Worm (Caenorhabditis elegans) whole organism, late embryonic: ENCODE measurements around the gene sas-7.

Experiments used
- C08G9.2 ChIP-seq: sonication (generic microtip); optimal IDR thresholded peaks from 2 replicates; lab custom pipeline; 2016; ENCODE audit warnings: mild to moderate bottlenecking, missing genetic modification characterization, moderate library complexity, missing compliant biosample characterization
- F13H6.1 ChIP-seq: sonication (generic microtip); optimal IDR thresholded peaks from 2 replicates; lab custom pipeline; 2016; ENCODE audit warnings: missing genetic modification characterization, missing compliant biosample characterization
- K02D7.2 ChIP-seq: sonication (generic microtip); optimal IDR thresholded peaks from 2 replicates; lab custom pipeline; 2017; ENCODE audit warnings: mild to moderate bottlenecking, missing genetic modification characterization, missing compliant biosample characterization
- K09A11.1 ChIP-seq: sonication (generic microtip); optimal IDR thresholded peaks from 2 replicates; lab custom pipeline; 2017; ENCODE audit warnings: antibody characterized with exemption, mild to moderate bottlenecking, missing genetic modification characterization, missing compliant biosample characterization; ENCODE audit not compliant: insufficient read depth
- T23F11.4 ChIP-seq: fragments of 200-800 bp; sonication (Bioruptor generic); optimal IDR thresholded peaks from 2 replicates; lab custom pipeline; 2018; ENCODE audit warnings: mild to moderate bottlenecking, missing genetic modification characterization, missing compliant biosample characterization
- Y22D7AL.16 ChIP-seq: sonication (generic microtip); optimal IDR thresholded peaks from 2 replicates; lab custom pipeline; 2016; ENCODE audit warnings: missing genetic modification characterization, missing compliant biosample characterization
- ahr-1 ChIP-seq: sonication (generic microtip); optimal IDR thresholded peaks from 2 replicates; lab custom pipeline; 2016; ENCODE audit warnings: missing genetic modification characterization, missing compliant biosample characterization
- ama-1 ChIP-seq: fragments of 150-350 bp; optimal IDR thresholded peaks from 2 replicates; lab custom pipeline; 2014
- ceh-19 ChIP-seq: fragments of 200-800 bp; sonication (Bioruptor generic); optimal IDR thresholded peaks from 2 replicates; lab custom pipeline; 2018; ENCODE audit warnings: mild to moderate bottlenecking, missing genetic modification characterization, missing compliant biosample characterization
- ceh-22 ChIP-seq: sonication (generic microtip); optimal IDR thresholded peaks from 2 replicates; lab custom pipeline; 2017; ENCODE audit warnings: missing biosample characterization, missing genetic modification characterization
- ceh-30 ChIP-seq: fragments of 150-350 bp; optimal IDR thresholded peaks from 2 replicates; lab custom pipeline; 2014; ENCODE audit warnings: missing biosample characterization, missing genetic modification characterization
- ceh-31 ChIP-seq: sonication (generic microtip); optimal IDR thresholded peaks from 2 replicates; lab custom pipeline; 2016; ENCODE audit warnings: missing genetic modification characterization, missing compliant biosample characterization
- ceh-34 ChIP-seq: sonication (generic microtip); optimal IDR thresholded peaks from 2 replicates; lab custom pipeline; 2016; ENCODE audit warnings: mild to moderate bottlenecking, missing genetic modification characterization, missing compliant biosample characterization
- ceh-48 ChIP-seq: sonication (generic microtip); optimal IDR thresholded peaks from 2 replicates; lab custom pipeline; 2016; ENCODE audit warnings: missing genetic modification characterization, inconsistent platforms, missing compliant biosample characterization
- ceh-9 ChIP-seq: sonication (generic microtip); optimal IDR thresholded peaks from 2 replicates; lab custom pipeline; 2016; ENCODE audit warnings: mild to moderate bottlenecking, missing genetic modification characterization, inconsistent platforms, missing compliant biosample characterization
- dmd-4 ChIP-seq: sonication (generic microtip); optimal IDR thresholded peaks from 2 replicates; lab custom pipeline; 2016; ENCODE audit warnings: borderline replicate concordance, missing genetic modification characterization, missing compliant biosample characterization
- dve-1 ChIP-seq: sonication (generic microtip); optimal IDR thresholded peaks from 2 replicates; lab custom pipeline; 2017; ENCODE audit warnings: antibody characterized with exemption, mild to moderate bottlenecking, missing genetic modification characterization, missing compliant biosample characterization
- elt-2 ChIP-seq: sonication (generic microtip); optimal IDR thresholded peaks from 2 replicates; lab custom pipeline; 2016; ENCODE audit warnings: missing genetic modification reagents, missing genetic modification characterization, missing compliant biosample characterization
- eyg-1 ChIP-seq: sonication (generic microtip); optimal IDR thresholded peaks from 2 replicates; lab custom pipeline; 2016; ENCODE audit warnings: missing genotype, missing genetic modification characterization, missing compliant biosample characterization
- fax-1 ChIP-seq: sonication (generic microtip); optimal IDR thresholded peaks from 2 replicates; lab custom pipeline; 2016; ENCODE audit warnings: missing genotype, missing genetic modification characterization, missing compliant biosample characterization
- fkh-10 ChIP-seq: fragments of 150-350 bp; optimal IDR thresholded peaks from 2 replicates; lab custom pipeline; 2014; ENCODE audit warnings: missing biosample characterization, missing genetic modification reagents, missing genetic modification characterization
- hlh-13 ChIP-seq: fragments of 200-800 bp; sonication (Bioruptor generic); optimal IDR thresholded peaks from 2 replicates; lab custom pipeline; 2018; ENCODE audit warnings: mild to moderate bottlenecking, missing genetic modification characterization, missing compliant biosample characterization
- hlh-15 ChIP-seq: sonication (generic microtip); optimal IDR thresholded peaks from 2 replicates; lab custom pipeline; 2016; ENCODE audit warnings: missing genetic modification characterization, missing compliant biosample characterization
- hlh-30 ChIP-seq: sonication (generic microtip); optimal IDR thresholded peaks from 2 replicates; lab custom pipeline; 2017; ENCODE audit warnings: antibody characterized with exemption, missing genetic modification characterization, missing compliant biosample characterization; ENCODE audit not compliant: insufficient read depth
- hlh-6 ChIP-seq: sonication (generic microtip); optimal IDR thresholded peaks from 2 replicates; lab custom pipeline; 2016; ENCODE audit warnings: missing genotype, missing genetic modification characterization, missing compliant biosample characterization
- lin-11 ChIP-seq: fragments of 200-800 bp; sonication (Bioruptor generic); optimal IDR thresholded peaks from 2 replicates; lab custom pipeline; 2018; ENCODE audit warnings: mild to moderate bottlenecking, missing genetic modification characterization, missing compliant biosample characterization
- madf-2 ChIP-seq: sonication (generic microtip); optimal IDR thresholded peaks from 2 replicates; lab custom pipeline; 2017; ENCODE audit warnings: missing genetic modification characterization, missing compliant biosample characterization
- mec-3 ChIP-seq: sonication (generic microtip); optimal IDR thresholded peaks from 2 replicates; lab custom pipeline; 2016; ENCODE audit warnings: borderline replicate concordance, missing genetic modification characterization, missing compliant biosample characterization
- nfya-1 ChIP-seq: sonication (generic microtip); optimal IDR thresholded peaks from 2 replicates; lab custom pipeline; 2017; ENCODE audit warnings: missing genetic modification characterization, mild to moderate bottlenecking, missing compliant biosample characterization, antibody characterized with exemption, moderate library complexity
- nhr-11 ChIP-seq: fragments of 150-350 bp; optimal IDR thresholded peaks from 2 replicates; lab custom pipeline; 2014; ENCODE audit warnings: missing biosample characterization, missing genetic modification characterization
- nhr-232 ChIP-seq: sonication (generic microtip); optimal IDR thresholded peaks from 2 replicates; lab custom pipeline; 2016; ENCODE audit warnings: missing genetic modification characterization, missing compliant biosample characterization
- npax-4 ChIP-seq: sonication (generic microtip); optimal IDR thresholded peaks from 2 replicates; lab custom pipeline; 2016; ENCODE audit warnings: missing genetic modification characterization, missing compliant biosample characterization
- pag-3 ChIP-seq: sonication (generic microtip); optimal IDR thresholded peaks from 2 replicates; lab custom pipeline; 2016; ENCODE audit warnings: missing compliant biosample characterization, missing genetic modification characterization, borderline replicate concordance
- pax-1 ChIP-seq: fragments of 150-350 bp; optimal IDR thresholded peaks from 2 replicates; lab custom pipeline; 2014; ENCODE audit warnings: missing biosample characterization, missing genetic modification characterization
- pqm-1 ChIP-seq: sonication (generic microtip); optimal IDR thresholded peaks from 2 replicates; lab custom pipeline; 2016; ENCODE audit warnings: missing genetic modification characterization, missing compliant biosample characterization
- pros-1 ChIP-seq: fragments of 150-350 bp; optimal IDR thresholded peaks from 2 replicates; lab custom pipeline; 2014; ENCODE audit warnings: missing biosample characterization, missing genetic modification reagents, missing genetic modification characterization
- ref-2 ChIP-seq: sonication (generic microtip); optimal IDR thresholded peaks from 2 replicates; lab custom pipeline; 2016; ENCODE audit warnings: missing genetic modification characterization, missing compliant biosample characterization
- rnt-1 ChIP-seq: sonication (generic microtip); optimal IDR thresholded peaks from 2 replicates; lab custom pipeline; 2016; ENCODE audit warnings: missing genetic modification characterization, missing compliant biosample characterization
- tbx-2 ChIP-seq: sonication (generic microtip); optimal IDR thresholded peaks from 2 replicates; lab custom pipeline; 2016; ENCODE audit warnings: missing genetic modification characterization, missing compliant biosample characterization
- ttx-3 ChIP-seq: sonication (generic microtip); optimal IDR thresholded peaks from 2 replicates; lab custom pipeline; 2016; ENCODE audit warnings: missing genetic modification reagents, missing genetic modification characterization, missing compliant biosample characterization
- unc-3 ChIP-seq, 2 experiments: fragments of 200-800 bp in 1 of 2; sonication (Bioruptor generic) in 1 of 2; sonication (generic microtip) in 1 of 2; conservative IDR thresholded peaks in 1 of 2; optimal IDR thresholded peaks in 1 of 2; 2 replicates each; pipeline versions ENCODE4 v1.3.6 to Lab custom; 2016 to 2022; ENCODE audit warnings: missing compliant biosample characterization in 2 of 2, missing genetic modification characterization in 2 of 2, missing genetic modification reagents in 1 of 2
- unc-42 ChIP-seq: sonication (generic microtip); optimal IDR thresholded peaks from 2 replicates; lab custom pipeline; 2016; ENCODE audit warnings: missing genotype, missing genetic modification characterization, missing compliant biosample characterization
- unc-86 ChIP-seq: sonication (generic microtip); optimal IDR thresholded peaks from 2 replicates; lab custom pipeline; 2016; ENCODE audit warnings: missing genetic modification characterization, missing compliant biosample characterization
- zip-5 ChIP-seq: sonication (generic microtip); optimal IDR thresholded peaks from 2 replicates; lab custom pipeline; 2016; ENCODE audit warnings: missing genetic modification characterization, missing compliant biosample characterization
- ztf-16 ChIP-seq: sonication (generic microtip); optimal IDR thresholded peaks from 2 replicates; lab custom pipeline; 2017; ENCODE audit warnings: missing genetic modification characterization, missing compliant biosample characterization

sas-7 gene

ce11 chrIII:10320788-10321187 lies at the start of gene sas-7:
Gene sas-7 (plus strand): TSS chrIII:10321019.
- TF ChIP-seq ref-2 (tag; lab: Kevin White, UChicago) (no peak), pqm-1 (tag; lab: Kevin White, UChicago) (no peak), dve-1 (tag; lab: Kevin White, UChicago) (no peak), npax-4 (tag; lab: Kevin White, UChicago) (no peak), K02D7.2 (tag; lab: Kevin White, UChicago) (no peak), K09A11.1 (no peak), ceh-19 (GFP tag; lab: Kevin White, UChicago) (no peak), hlh-6 (tag; lab: Kevin White, UChicago) (no peak), ahr-1 (no peak), C08G9.2 (tag; lab: Kevin White, UChicago) (no peak), ceh-48 (no peak), unc-3 (GFP tag; conservative IDR thresholded peaks at IDR 0.05; lab: Robert Waterston, UW) (no peak), unc-3 (tag; optimal IDR thresholded peaks at IDR 0.05; lab: Kevin White, UChicago) (no peak), zip-5 (no peak), madf-2 (tag; lab: Kevin White, UChicago) (no peak), T23F11.4 (GFP tag; lab: Kevin White, UChicago) (no peak), unc-86 (tag; lab: Kevin White, UChicago) (no peak), nhr-232 (no peak), ceh-31 (tag; lab: Kevin White, UChicago) (no peak), hlh-13 (GFP tag; lab: Kevin White, UChicago) (no peak), nhr-11 (tag; lab: Kevin White, UChicago) (no peak)

DNA sequence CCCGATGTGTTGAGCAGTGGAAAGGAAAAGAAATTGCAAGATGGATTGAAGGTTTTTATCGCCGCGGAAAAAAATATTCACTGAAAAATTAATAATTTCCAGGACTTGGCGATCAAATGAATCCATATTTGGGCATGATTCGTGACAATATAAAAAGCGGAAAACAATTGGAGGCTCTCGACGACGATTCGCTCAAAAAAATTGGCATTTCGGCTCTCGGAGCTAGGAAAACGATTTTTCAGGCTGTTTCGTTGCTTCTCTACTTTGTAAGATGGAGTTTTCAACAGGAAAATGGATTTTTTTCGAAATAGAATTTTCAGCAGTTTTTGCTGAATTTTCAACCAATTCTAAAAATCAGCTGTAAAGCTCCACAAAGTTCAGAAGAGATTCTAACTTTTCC lies 49.0 kb upstream of the sas-7 start:
- TF ChIP-seq hlh-30 (tag; lab: Kevin White, UChicago) (no peak), K09A11.1 (no peak), F13H6.1 (tag; lab: Kevin White, UChicago) (no peak), pax-1 (tag; lab: Kevin White, UChicago) (no peak), unc-3 (GFP tag; conservative IDR thresholded peaks at IDR 0.05; lab: Robert Waterston, UW) (no peak), unc-3 (tag; optimal IDR thresholded peaks at IDR 0.05; lab: Kevin White, UChicago) (no peak), dve-1 (tag; lab: Kevin White, UChicago) (no peak), fax-1 (tag; lab: Kevin White, UChicago) (no peak), ceh-22 (no peak), npax-4 (tag; lab: Kevin White, UChicago) (no peak), ama-1 (lab: Kevin White, UChicago) (no peak), ceh-34 (tag; lab: Kevin White, UChicago) (no peak), dmd-4 (tag; lab: Kevin White, UChicago) (no peak), ztf-16 (tag; lab: Kevin White, UChicago) (no peak), lin-11 (tag; lab: Kevin White, UChicago) (no peak), hlh-15 (tag; lab: Kevin White, UChicago) (no peak), elt-2 (no peak), ttx-3 (tag; lab: Kevin White, UChicago) (no peak)

- TF ChIP-seq ceh-34 (tag; lab: Kevin White, UChicago): no peak
These were observed 42.0 kb upstream of the sas-7 start, which contains the start of gene pad-2 for ce11 chrIII:10278826-10279225. Gene pad-2 (plus strand): TSS chrIII:10279126.

DNA sequence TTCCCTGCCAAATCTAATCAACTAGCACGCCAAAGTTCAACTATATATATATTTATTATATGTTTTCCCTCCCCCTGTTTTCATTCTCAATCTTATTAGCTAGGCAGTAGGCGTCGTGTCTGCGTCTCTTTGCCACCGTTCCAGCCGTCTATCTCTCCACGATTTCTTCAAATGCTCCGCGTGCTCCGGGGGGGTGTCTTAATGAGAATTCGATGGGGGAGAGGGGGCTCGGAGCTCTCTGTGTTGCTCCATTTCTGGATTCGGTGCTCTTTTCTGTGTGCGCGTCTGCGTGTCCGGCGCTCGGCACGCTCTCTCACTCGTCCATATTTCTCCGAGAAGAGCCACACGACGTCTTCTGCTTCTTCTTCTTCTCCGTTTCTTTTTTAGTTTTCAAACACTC lies 36.6 kb upstream of the sas-7 start:
- TF ChIP-seq pag-3 (tag; lab: Kevin White, UChicago): no peak
- TF ChIP-seq dmd-4 (tag; lab: Kevin White, UChicago): no peak
- TF ChIP-seq nfya-1 (tag; lab: Kevin White, UChicago): peak; percentile 50
- peak; percentile 14 for TF ChIP-seq ref-2 (tag; lab: Kevin White, UChicago)
- TF ChIP-seq Y22D7AL.16 (tag; lab: Kevin White, UChicago): no peak
- TF ChIP-seq ceh-9 (tag; lab: Kevin White, UChicago): no peak
- TF ChIP-seq lin-11 (tag; lab: Kevin White, UChicago): no peak
- TF ChIP-seq eyg-1 (tag; lab: Kevin White, UChicago): no peak
- no peak for TF ChIP-seq unc-86 (tag; lab: Kevin White, UChicago)
- TF ChIP-seq hlh-30 (tag; lab: Kevin White, UChicago): peak; percentile 27
- peak; percentile 73 for TF ChIP-seq ceh-48
- no peak for TF ChIP-seq elt-2
- peak; percentile 58 for TF ChIP-seq tbx-2 (tag; lab: Kevin White, UChicago)
- TF ChIP-seq rnt-1 (tag; lab: Kevin White, UChicago): no peak
- no peak for TF ChIP-seq C08G9.2 (tag; lab: Kevin White, UChicago)
- TF ChIP-seq unc-42 (tag; lab: Kevin White, UChicago): peak; percentile 94
- no peak for TF ChIP-seq pqm-1 (tag; lab: Kevin White, UChicago)
- TF ChIP-seq ama-1 (lab: Kevin White, UChicago): no peak
- peak; percentile 36 for TF ChIP-seq ceh-19 (GFP tag; lab: Kevin White, UChicago)
- peak; percentile 71 for TF ChIP-seq fkh-10 (GFP tag; lab: Kevin White, UChicago)
- no peak for TF ChIP-seq ceh-30 (tag; lab: Kevin White, UChicago)
- TF ChIP-seq nhr-11 (tag; lab: Kevin White, UChicago): no peak
- no peak for TF ChIP-seq fax-1 (tag; lab: Kevin White, UChicago)
- TF ChIP-seq ceh-31 (tag; lab: Kevin White, UChicago): peak; percentile 76
- no peak for TF ChIP-seq pros-1
- no peak for TF ChIP-seq mec-3 (tag; lab: Kevin White, UChicago)
